Fruit fly (Drosophila melanogaster): ENCODE measurements around the gene CG45207.
A peak's percentile ranks its signal among the peaks of the same experiment; 100 is the strongest.

DNA sequence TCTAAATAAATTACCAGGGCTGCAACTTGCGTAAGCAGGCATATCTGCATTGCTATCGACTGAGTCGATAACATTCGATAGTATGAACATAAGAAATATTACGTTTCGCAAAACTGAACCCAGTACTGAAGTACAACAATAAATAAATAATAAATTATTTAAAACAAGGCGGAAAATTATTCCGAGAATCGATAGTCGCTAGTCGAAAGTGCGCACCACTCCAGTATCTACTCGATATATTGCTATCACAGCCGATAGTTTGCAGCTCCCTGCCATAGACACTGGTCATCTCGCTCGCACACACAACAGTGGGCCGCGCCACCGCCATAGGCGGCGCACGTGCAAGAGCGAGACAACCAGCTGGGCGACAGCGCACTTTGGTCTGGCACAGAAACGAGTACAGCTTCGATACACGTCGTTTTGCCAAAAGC is 18.2 kb upstream of the CG45207 start, which contains the start of gene nsl1:
- TF ChIP-seq CG8478 (optimal IDR thresholded peaks at IDR 0.05) (no peak), CTCF (optimal IDR thresholded peaks at IDR 0.05) (peak; percentile 20 to 32)

Data from S2 (cell line).